Fruit fly (Drosophila melanogaster) whole organism, embryonic: ENCODE data around the gene CG10550.

Experiments used
- CG16815 ChIP-seq: fragments of 200-800 bp; sonication (Bioruptor generic); optimal IDR thresholded peaks from 3 replicates; lab custom pipeline; 2017; ENCODE audit warnings: missing biosample characterization, mild to moderate bottlenecking, missing genetic modification characterization
- CG16863 ChIP-seq: fragments of 200-800 bp; sonication (Bioruptor generic); optimal IDR thresholded peaks from 3 replicates; lab custom pipeline; 2016; ENCODE audit warnings: missing biosample characterization, missing genetic modification characterization
- CG18619 ChIP-seq: fragments of 200-800 bp; sonication (Bioruptor generic); optimal IDR thresholded peaks from 3 replicates; lab custom pipeline; 2017; ENCODE audit warnings: missing biosample characterization, mild to moderate bottlenecking, missing genetic modification characterization
- NfI ChIP-seq: fragments of 200-800 bp; sonication (Bioruptor generic); optimal IDR thresholded peaks from 3 replicates; lab custom pipeline; 2018; ENCODE audit warnings: missing biosample characterization, mild to moderate bottlenecking, missing genetic modification characterization, moderate library complexity
- dmrt11E ChIP-seq: fragments of 200-800 bp; sonication (Bioruptor generic); optimal IDR thresholded peaks from 3 replicates; lab custom pipeline; 2018; ENCODE audit warnings: missing biosample characterization, mild to moderate bottlenecking, missing genetic modification characterization, moderate library complexity
- wdn ChIP-seq: fragments of 200-800 bp; sonication (Bioruptor generic); IDR thresholded peaks from 2 replicates; pipeline ENCODE4 v1.3.6; 2022; ENCODE audit warnings: missing biosample characterization, missing genetic modification characterization

DNA sequence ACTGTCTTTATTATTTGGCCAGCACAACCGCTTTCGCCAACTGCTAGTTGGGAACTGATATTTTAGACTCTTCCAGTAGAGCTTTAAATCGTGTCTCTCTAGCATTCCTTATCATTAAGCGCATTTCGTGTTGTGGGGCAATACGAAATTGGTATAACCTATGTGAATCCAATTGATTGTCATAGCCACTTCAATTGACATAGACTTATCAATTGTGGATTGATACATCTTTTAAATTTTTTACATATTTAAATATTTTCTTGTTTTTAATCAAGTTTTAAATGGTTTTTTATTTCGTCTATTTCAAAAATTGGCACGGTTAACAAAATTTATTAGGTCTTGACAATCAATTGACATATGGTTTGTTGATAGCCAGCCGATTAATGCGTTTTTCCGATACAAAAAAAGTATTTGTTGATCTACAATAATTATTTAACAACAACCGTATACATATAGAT is 8.7 kb downstream of the CG10550 start, which contains the start of gene CG31288:
- TF ChIP-seq NfI (GFP tag; lab: Kevin White, UChicago) (no peak), CG16863 (GFP tag; lab: Kevin White, UChicago) (no peak), CG18619 (GFP tag; lab: Kevin White, UChicago) (no peak), CG16815 (GFP tag; lab: Kevin White, UChicago) (no peak), wdn (GFP tag; lab: Robert Waterston, UW) (no peak), dmrt11E (tag; lab: Kevin White, UChicago) (no peak)
